Comparison of ENCODE assay signal across 5 fruit fly cellular contexts in the genomic region with DNA sequence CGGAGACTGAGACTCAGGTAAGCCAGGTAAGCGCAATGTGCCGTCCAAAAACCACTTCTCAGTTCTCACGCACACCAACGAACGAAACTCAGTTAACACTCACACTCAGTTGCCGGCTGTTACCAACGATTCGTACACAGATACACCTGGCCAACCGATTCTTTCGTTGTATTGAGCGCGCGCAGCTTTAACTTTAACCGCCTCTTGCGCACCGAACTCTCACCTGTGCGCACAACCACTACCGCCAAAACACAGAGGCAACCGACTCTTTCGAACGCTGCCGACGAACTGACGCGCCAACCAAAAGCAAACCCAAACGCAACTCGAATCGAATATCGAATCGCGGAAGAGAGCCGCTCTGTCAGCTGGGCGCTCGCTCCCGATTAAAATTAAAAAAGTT.
TF ChIP-seq lines count a peak whose summit lies in the region.

A gene (minus strand): TSS at position 293 of the 400 bp plus-strand sequence.

TF ChIP-seq in whole organism, adult, 20 proteins besides CTCF, POLR2A, EP300 and RAD21 (continued from another document):
- TF ChIP-seq CG1620 (GFP tag; optimal IDR thresholded peaks at IDR 0.05; lab: Kevin White, UChicago) (no peak), toe (GFP tag; optimal IDR thresholded peaks at IDR 0.05; lab: Kevin White, UChicago) (no peak), CG7101 (tag; optimal IDR thresholded peaks at IDR 0.05; lab: Kevin White, UChicago) (peak; percentile 22)

TF ChIP-seq in whole organism, embryonic, 481 proteins besides CTCF, POLR2A, EP300 and RAD21 (continued from another document and continues in another):
- TF ChIP-seq fd64A (GFP tag; optimal IDR thresholded peaks at IDR 0.05; lab: Kevin White, UChicago) (no peak), CG15011 (GFP tag; optimal IDR thresholded peaks at IDR 0.05; lab: Kevin White, UChicago) (no peak), ara (GFP tag; IDR thresholded peaks at IDR 0.05; lab: Robert Waterston, UW) (no peak), CG17385 (GFP tag; optimal IDR thresholded peaks at IDR 0.05; lab: Kevin White, UChicago) (peak; percentile 52), grn (GFP tag; optimal IDR thresholded peaks at IDR 0.05; lab: Kevin White, UChicago) (no peak), Abd-B (GFP tag; optimal IDR thresholded peaks at IDR 0.05; lab: Kevin White, UChicago) (no peak), pzg (GFP tag; optimal IDR thresholded peaks at IDR 0.05; lab: Kevin White, UChicago) (peak; percentile 14), bab2 (GFP tag; optimal IDR thresholded peaks at IDR 0.05; lab: Kevin White, UChicago) (no peak), Nf-YC (tag; optimal IDR thresholded peaks at IDR 0.05; lab: Kevin White, UChicago) (peak; percentile 62), CG10959 (GFP tag; IDR thresholded peaks at IDR 0.05; lab: Robert Waterston, UW) (0 out of 2 replicates have a peak, but pooled peaks have one; percentile 17), ap (GFP tag; IDR thresholded peaks at IDR 0.05; lab: Robert Waterston, UW) (no peak), CG31224 (GFP tag; IDR thresholded peaks at IDR 0.05; lab: Robert Waterston, UW) (no peak), dpn (GFP tag; optimal IDR thresholded peaks at IDR 0.05; lab: Kevin White, UChicago) (peak in 1 of 2 experiments; percentile 58), gcm2 (GFP tag; optimal IDR thresholded peaks at IDR 0.05; lab: Kevin White, UChicago) (no peak), ERR (GFP tag; optimal IDR thresholded peaks at IDR 0.05; lab: Kevin White, UChicago) (peak; percentile 25), mirr (GFP tag; optimal IDR thresholded peaks at IDR 0.05; lab: Kevin White, UChicago) (peak; percentile 46), CG17829 (tag; optimal IDR thresholded peaks at IDR 0.05; lab: Kevin White, UChicago) (peak; percentile 41), Doc2 (GFP tag; IDR thresholded peaks at IDR 0.05; lab: Robert Waterston, UW) (no peak), Taf1 (GFP tag; IDR thresholded peaks at IDR 0.05; lab: Robert Waterston, UW) (no peak), CG14965 (GFP tag; optimal IDR thresholded peaks at IDR 0.05; lab: Kevin White, UChicago; ENCODE audit: borderline replicate concordance) (no peak), Max (GFP tag; optimal IDR thresholded peaks at IDR 0.05; lab: Kevin White, UChicago) (no peak), eyg (GFP tag; optimal IDR thresholded peaks at IDR 0.05; lab: Kevin White, UChicago) (no peak), MBD-R2 (GFP tag; IDR thresholded peaks at IDR 0.05; lab: Robert Waterston, UW) (peak; percentile 40; the same call in 1 of the 2 replicates), CG2889 (GFP tag; IDR thresholded peaks at IDR 0.05; lab: Robert Waterston, UW) (no peak), mam (GFP tag; optimal IDR thresholded peaks at IDR 0.05; lab: Kevin White, UChicago) (no peak), Hmr (GFP tag; optimal IDR thresholded peaks at IDR 0.05; lab: Kevin White, UChicago) (no peak), HLHmδ (GFP tag; optimal IDR thresholded peaks at IDR 0.05; lab: Kevin White, UChicago) (peak; percentile 8), her (GFP tag; optimal IDR thresholded peaks at IDR 0.05; lab: Kevin White, UChicago) (peak; percentile 51), sna (GFP tag; IDR thresholded peaks at IDR 0.05; lab: Robert Waterston, UW; ENCODE audit: partially characterized antibody) (no peak), CG14667 (GFP tag; IDR thresholded peaks at IDR 0.05; lab: Robert Waterston, UW) (no peak), ash1 (GFP tag; optimal IDR thresholded peaks at IDR 0.05; lab: Kevin White, UChicago) (no peak)

TF ChIP-seq in whole organism, prepupa, 60 proteins besides CTCF, POLR2A, EP300 and RAD21 (continued from another document):
- TF ChIP-seq CG6276 (GFP tag; optimal IDR thresholded peaks at IDR 0.05; lab: Kevin White, UChicago), result no peak
- TF ChIP-seq Gug (GFP tag; IDR thresholded peaks at IDR 0.05; lab: Robert Waterston, UW), result no peak
- peak; percentile 57 for TF ChIP-seq Lpt (GFP tag; optimal IDR thresholded peaks at IDR 0.05; lab: Kevin White, UChicago)
- no peak for TF ChIP-seq CG6808 (GFP tag; optimal IDR thresholded peaks at IDR 0.05; lab: Kevin White, UChicago)
- TF ChIP-seq Eip78C (GFP tag; lab: Kevin White, UChicago), result no peak
- no peak for TF ChIP-seq Sox15 (GFP tag; optimal IDR thresholded peaks at IDR 0.05; lab: Kevin White, UChicago)
- TF ChIP-seq dac (GFP tag; optimal IDR thresholded peaks at IDR 0.05; lab: Kevin White, UChicago), result no peak
- TF ChIP-seq cyc (GFP tag; optimal IDR thresholded peaks at IDR 0.05; lab: Kevin White, UChicago), result no peak
- TF ChIP-seq CG32006 (GFP tag; optimal IDR thresholded peaks at IDR 0.05; lab: Kevin White, UChicago), result no peak
- no peak for TF ChIP-seq fkh (GFP tag; optimal IDR thresholded peaks at IDR 0.05; lab: Kevin White, UChicago)
- no peak for TF ChIP-seq acj6 (GFP tag; optimal IDR thresholded peaks at IDR 0.05; lab: Kevin White, UChicago)
- TF ChIP-seq OdsH (GFP tag; optimal IDR thresholded peaks at IDR 0.05; lab: Kevin White, UChicago), result no peak
- TF ChIP-seq Hr39 (GFP tag; optimal IDR thresholded peaks at IDR 0.05; lab: Kevin White, UChicago), result no peak
- TF ChIP-seq vri (GFP tag; optimal IDR thresholded peaks at IDR 0.05; lab: Kevin White, UChicago), result no peak
- TF ChIP-seq CG6163 (GFP tag; IDR thresholded peaks at IDR 0.05; lab: Robert Waterston, UW), result peak; percentile 70; the same call in 2 of the 3 replicates
- TF ChIP-seq CG7368 (GFP tag; optimal IDR thresholded peaks at IDR 0.05; lab: Kevin White, UChicago), result no peak
- no peak for TF ChIP-seq CG6792 (GFP tag; optimal IDR thresholded peaks at IDR 0.05; lab: Kevin White, UChicago)
- no peak for TF ChIP-seq net (GFP tag; optimal IDR thresholded peaks at IDR 0.05; lab: Kevin White, UChicago)
- TF ChIP-seq CG3919 (GFP tag; optimal IDR thresholded peaks at IDR 0.05; lab: Kevin White, UChicago), result no peak
- no peak for TF ChIP-seq Sox14 (GFP tag; optimal IDR thresholded peaks at IDR 0.05; lab: Kevin White, UChicago)
- TF ChIP-seq svp (GFP tag; lab: Kevin White, UChicago), result peak; percentile 63
- no peak for TF ChIP-seq CG8632 (GFP tag; optimal IDR thresholded peaks at IDR 0.05; lab: Kevin White, UChicago)
- TF ChIP-seq Hr4 (GFP tag; optimal IDR thresholded peaks at IDR 0.05; lab: Kevin White, UChicago), result no peak
- no peak for TF ChIP-seq salr (GFP tag; optimal IDR thresholded peaks at IDR 0.05; lab: Kevin White, UChicago)
- no peak for TF ChIP-seq Eip75B (GFP tag; optimal IDR thresholded peaks at IDR 0.05; lab: Kevin White, UChicago)
- no peak for TF ChIP-seq CG11762 (GFP tag; optimal IDR thresholded peaks at IDR 0.05; lab: Kevin White, UChicago; ENCODE audit: insufficient read depth)
- no peak for TF ChIP-seq Blimp-1 (GFP tag; optimal IDR thresholded peaks at IDR 0.05; lab: Kevin White, UChicago)
- no peak for TF ChIP-seq CG8319 (GFP tag; optimal IDR thresholded peaks at IDR 0.05; lab: Kevin White, UChicago)
- no peak for TF ChIP-seq Met (GFP tag; optimal IDR thresholded peaks at IDR 0.05; lab: Kevin White, UChicago)
- no peak for TF ChIP-seq Hr38 (GFP tag; optimal IDR thresholded peaks at IDR 0.05; lab: Kevin White, UChicago)
- TF ChIP-seq CG15336 (GFP tag; IDR thresholded peaks at IDR 0.05; lab: Robert Waterston, UW), result peak; percentile 44; the same call in 1 of the 2 replicates
- no peak for TF ChIP-seq CG16779 (tag; optimal IDR thresholded peaks at IDR 0.05; lab: Kevin White, UChicago)
- no peak for TF ChIP-seq CG10631 (GFP tag; optimal IDR thresholded peaks at IDR 0.05; lab: Kevin White, UChicago)
- TF ChIP-seq CG3032 (tag; optimal IDR thresholded peaks at IDR 0.05; lab: Kevin White, UChicago), result no peak

TF ChIP-seq in whole organism, pupa, 21 proteins besides CTCF, POLR2A, EP300 and RAD21 (continued from another document):
- TF ChIP-seq CG12605 (GFP tag; IDR thresholded peaks at IDR 0.05; lab: Robert Waterston, UW) (peak; percentile 36; the same call in 1 of the 2 replicates), CG4496 (GFP tag; IDR thresholded peaks at IDR 0.05; lab: Robert Waterston, UW) (peak; percentile 51)

TF ChIP-seq in whole organism, wandering third instar larva, 38 proteins besides CTCF, POLR2A, EP300 and RAD21 (continued from another document):
- TF ChIP-seq Abd-B (GFP tag; optimal IDR thresholded peaks at IDR 0.05; lab: Kevin White, UChicago) (no peak), OdsH (GFP tag; optimal IDR thresholded peaks at IDR 0.05; lab: Kevin White, UChicago) (no peak), N (GFP tag; optimal IDR thresholded peaks at IDR 0.05; lab: Kevin White, UChicago) (peak; percentile 65), ey (GFP tag; optimal IDR thresholded peaks at IDR 0.05; lab: Kevin White, UChicago) (no peak), HLH106 (tag; optimal IDR thresholded peaks at IDR 0.05; lab: Kevin White, UChicago) (no peak), dl (GFP tag; optimal IDR thresholded peaks at IDR 0.05; lab: Kevin White, UChicago; ENCODE audit: insufficient read depth in 1 of 2, partially characterized antibody in 2 of 2) (peak in 1 of 2 experiments; percentile 78), Dif (GFP tag; optimal IDR thresholded peaks at IDR 0.05; lab: Kevin White, UChicago; ENCODE audit: partially characterized antibody) (peak; percentile 76), h (GFP tag; optimal IDR thresholded peaks at IDR 0.05; lab: Kevin White, UChicago) (no peak), Rel (GFP tag; optimal IDR thresholded peaks at IDR 0.05; lab: Kevin White, UChicago) (no peak), Rel (tag; optimal IDR thresholded peaks at IDR 0.05; lab: Kevin White, UChicago) (peak; percentile 63), foxo (GFP tag; optimal IDR thresholded peaks at IDR 0.05; lab: Kevin White, UChicago) (peak in 1 of 2 experiments; percentile 55), dmrt93B (GFP tag; optimal IDR thresholded peaks at IDR 0.05; lab: Kevin White, UChicago) (no peak), Hr83 (GFP tag; optimal IDR thresholded peaks at IDR 0.05; lab: Kevin White, UChicago; ENCODE audit: poor library complexity, severe bottlenecking) (peak; percentile 49), CG9705 (GFP tag; optimal IDR thresholded peaks at IDR 0.05; lab: Kevin White, UChicago) (no peak), Myc (optimal IDR thresholded peaks at IDR 0.05; lab: Kevin White, UChicago) (no peak), Hnf4 (GFP tag; optimal IDR thresholded peaks at IDR 0.05; lab: Kevin White, UChicago) (no peak)
TF ChIP-seq in whole organism, wandering third instar larva: peak in this region for 9.
